Fruit fly (Drosophila melanogaster): ENCODE measurements around the gene CG11983.

The CG11983 gene

DNA sequence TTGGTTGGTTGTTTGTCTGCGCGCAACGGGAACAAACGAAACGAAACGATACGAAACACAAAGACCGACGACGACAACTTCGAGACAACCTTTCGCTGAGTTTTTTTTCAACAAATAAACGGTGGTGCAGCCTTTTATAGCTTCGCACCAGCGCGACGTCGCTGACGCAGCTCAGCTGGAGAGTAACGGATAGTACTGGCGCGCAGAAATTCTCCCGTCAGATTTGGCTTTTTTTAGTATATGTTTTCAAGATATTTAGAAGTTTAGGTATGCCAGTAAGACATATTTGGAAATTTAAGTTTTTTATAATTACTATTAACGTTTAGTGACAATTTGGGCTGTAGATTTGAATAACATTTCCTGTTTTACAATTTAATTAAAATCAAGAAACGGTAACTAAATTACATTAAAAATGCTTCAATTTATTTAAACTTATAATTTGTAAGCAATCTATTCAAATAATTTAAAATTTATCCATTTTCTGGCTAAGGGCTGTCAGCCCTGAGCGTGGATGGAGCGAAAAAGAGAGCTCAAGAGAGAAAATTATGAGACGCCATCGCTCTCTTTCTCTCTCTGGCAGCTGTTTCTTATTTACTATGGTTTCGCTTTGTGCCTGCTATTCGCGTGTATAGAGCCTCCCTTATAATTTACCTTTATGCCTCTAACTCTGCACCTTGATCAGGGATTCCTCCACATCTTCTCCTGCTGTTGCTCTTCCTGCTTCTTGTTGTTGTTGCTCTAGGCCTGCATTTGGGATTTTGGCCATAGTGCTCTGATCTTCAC is 25.7 kb downstream of the CG11983 start:
- TF ChIP-seq usp (GFP tag; optimal IDR thresholded peaks at IDR 0.05): no peak
- TF ChIP-seq pan (optimal IDR thresholded peaks at IDR 0.05): no peak
- TF ChIP-seq Dif (GFP tag; optimal IDR thresholded peaks at IDR 0.05; ENCODE audit: partially characterized antibody): peak; percentile 84
- peak; percentile 35 for TF ChIP-seq Hnf4 (GFP tag; optimal IDR thresholded peaks at IDR 0.05)
- TF ChIP-seq tai (GFP tag; optimal IDR thresholded peaks at IDR 0.05): peak; percentile 47
- peak; percentile 71 for TF ChIP-seq CG9705 (GFP tag; optimal IDR thresholded peaks at IDR 0.05)
- no peak for TF ChIP-seq lola (GFP tag; optimal IDR thresholded peaks at IDR 0.05)
- peak; percentile 60 to 72 for TF ChIP-seq dl (GFP tag; optimal IDR thresholded peaks at IDR 0.05; ENCODE audit: insufficient read depth in 1 of 2, partially characterized antibody in 2 of 2)
- TF ChIP-seq rgr (GFP tag; optimal IDR thresholded peaks at IDR 0.05): peak; percentile 77
- TF ChIP-seq CrebA (GFP tag; optimal IDR thresholded peaks at IDR 0.05; ENCODE audit: borderline replicate concordance): no peak
- peak; percentile 70 for TF ChIP-seq dmrt93B (GFP tag; optimal IDR thresholded peaks at IDR 0.05)
- TF ChIP-seq Dfd (GFP tag; optimal IDR thresholded peaks at IDR 0.05): no peak
- peak; percentile 8 for TF ChIP-seq Hr83 (GFP tag; optimal IDR thresholded peaks at IDR 0.05; ENCODE audit: poor library complexity, severe bottlenecking)
- peak; percentile 74 for TF ChIP-seq ey (GFP tag; optimal IDR thresholded peaks at IDR 0.05)
- TF ChIP-seq CG32264 (GFP tag; optimal IDR thresholded peaks at IDR 0.05): no peak
- peak; percentile 83 for TF ChIP-seq h (GFP tag; optimal IDR thresholded peaks at IDR 0.05)
- TF ChIP-seq N (GFP tag; optimal IDR thresholded peaks at IDR 0.05): no peak
- TF ChIP-seq GATAd (GFP tag; optimal IDR thresholded peaks at IDR 0.05): no peak
- TF ChIP-seq Mio (GFP tag; optimal IDR thresholded peaks at IDR 0.05): no peak
- no peak for TF ChIP-seq Abd-B (GFP tag; optimal IDR thresholded peaks at IDR 0.05)
- TF ChIP-seq Jra (GFP tag; optimal IDR thresholded peaks at IDR 0.05): peak; percentile 75
- peak; percentile 79 for TF ChIP-seq sv (GFP tag; optimal IDR thresholded peaks at IDR 0.05)
- TF ChIP-seq foxo (GFP tag; optimal IDR thresholded peaks at IDR 0.05): peak in 1 of 2 experiments; percentile 84
- peak; percentile 93 for TF ChIP-seq woc (GFP tag; optimal IDR thresholded peaks at IDR 0.05)
- TF ChIP-seq Hr78 (GFP tag; optimal IDR thresholded peaks at IDR 0.05): no peak
- peak; percentile 86 for TF ChIP-seq fru (GFP tag; optimal IDR thresholded peaks at IDR 0.05)
- peak; percentile 10 for TF ChIP-seq dsf (GFP tag; optimal IDR thresholded peaks at IDR 0.05; ENCODE audit: borderline replicate concordance)
- peak; percentile 90 for TF ChIP-seq psq (GFP tag; optimal IDR thresholded peaks at IDR 0.05)
- TF ChIP-seq jim (GFP tag; optimal IDR thresholded peaks at IDR 0.05): no peak
- peak; percentile 94 for TF ChIP-seq Myc (optimal IDR thresholded peaks at IDR 0.05)
- TF ChIP-seq Sp1 (GFP tag; optimal IDR thresholded peaks at IDR 0.05): peak; percentile 92
- peak; percentile 89 for TF ChIP-seq HLH106 (tag; optimal IDR thresholded peaks at IDR 0.05)
- TF ChIP-seq sage (GFP tag; optimal IDR thresholded peaks at IDR 0.05): peak; percentile 29
- peak; percentile 82 for TF ChIP-seq OdsH (GFP tag; optimal IDR thresholded peaks at IDR 0.05)
- peak; percentile 73 for TF ChIP-seq brk (GFP tag; optimal IDR thresholded peaks at IDR 0.05)
- peak; percentile 75 for TF ChIP-seq br (GFP tag; optimal IDR thresholded peaks at IDR 0.05)
- peak; percentile 54 for TF ChIP-seq Vsx2 (GFP tag; optimal IDR thresholded peaks at IDR 0.05; ENCODE audit: partially characterized antibody)
- peak; percentile 41 for TF ChIP-seq Rel (GFP tag; optimal IDR thresholded peaks at IDR 0.05)
- TF ChIP-seq Rel (tag; optimal IDR thresholded peaks at IDR 0.05): peak; percentile 55

DNA sequence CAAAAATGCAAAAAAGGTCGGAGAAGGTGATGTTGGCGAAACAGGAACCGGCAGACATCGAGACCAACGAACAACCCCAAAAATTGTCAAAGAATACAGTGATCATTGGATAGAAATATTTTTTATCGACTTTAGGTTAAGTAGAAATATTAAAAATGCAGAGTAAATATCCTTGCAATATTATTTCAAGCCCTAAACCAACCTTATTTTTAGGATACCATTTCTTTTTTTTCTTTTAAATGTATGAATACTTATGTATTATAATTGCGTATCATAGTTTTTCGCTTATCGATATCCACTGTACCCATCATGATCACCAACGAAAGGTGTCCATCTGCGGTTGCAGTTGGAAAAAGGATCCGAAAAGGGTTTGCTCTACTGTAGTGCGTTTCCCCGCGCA is 27.1 kb downstream of the CG11983 start:
- TF ChIP-seq ey (GFP tag; optimal IDR thresholded peaks at IDR 0.05) (peak; percentile 15), Sp1 (GFP tag; optimal IDR thresholded peaks at IDR 0.05) (peak; percentile 23), rgr (GFP tag; optimal IDR thresholded peaks at IDR 0.05) (peak; percentile 17), HLH106 (tag; optimal IDR thresholded peaks at IDR 0.05) (peak; percentile 26), h (GFP tag; optimal IDR thresholded peaks at IDR 0.05) (peak; percentile 38), dl (GFP tag; optimal IDR thresholded peaks at IDR 0.05; ENCODE audit: insufficient read depth in 1 of 2, partially characterized antibody in 2 of 2) (no peak), lola (GFP tag; optimal IDR thresholded peaks at IDR 0.05) (no peak), fru (GFP tag; optimal IDR thresholded peaks at IDR 0.05) (peak; percentile 34), OdsH (GFP tag; optimal IDR thresholded peaks at IDR 0.05) (peak; percentile 11), psq (GFP tag; optimal IDR thresholded peaks at IDR 0.05) (peak; percentile 30), pan (optimal IDR thresholded peaks at IDR 0.05) (no peak), foxo (GFP tag; optimal IDR thresholded peaks at IDR 0.05) (peak in 1 of 2 experiments; percentile 51)
